Fruit fly (Drosophila melanogaster): Measurements from ENCODE around the gene CG6418.

Gene CG6418

dm6 chr3L:10863925-10864324, 14.9 kb downstream of the CG6418 start:
- TF ChIP-seq CTCF (optimal IDR thresholded peaks at IDR 0.05) = peak in 1 of 2 experiments; percentile 4
- no peak for TF ChIP-seq CG8478 (optimal IDR thresholded peaks at IDR 0.05)

- no peak for TF ChIP-seq CG8478 (optimal IDR thresholded peaks at IDR 0.05)
- peak; percentile 87 to 92 for TF ChIP-seq CTCF (optimal IDR thresholded peaks at IDR 0.05)
Observed at dm6 chr3L:10862544-10863474, 16.0 kb downstream of the CG6418 start.

- no peak for TF ChIP-seq CG8478 (optimal IDR thresholded peaks at IDR 0.05)
- TF ChIP-seq CTCF (optimal IDR thresholded peaks at IDR 0.05) = no peak
Observed at dm6 chr3L:10861657-10862543, 16.9 kb downstream of the CG6418 start.

dm6 chr3L:10860042-10860643, 18.7 kb downstream of the CG6418 start:
- TF ChIP-seq CG8478 (optimal IDR thresholded peaks at IDR 0.05) (no peak), CTCF (optimal IDR thresholded peaks at IDR 0.05) (no peak)

DNA sequence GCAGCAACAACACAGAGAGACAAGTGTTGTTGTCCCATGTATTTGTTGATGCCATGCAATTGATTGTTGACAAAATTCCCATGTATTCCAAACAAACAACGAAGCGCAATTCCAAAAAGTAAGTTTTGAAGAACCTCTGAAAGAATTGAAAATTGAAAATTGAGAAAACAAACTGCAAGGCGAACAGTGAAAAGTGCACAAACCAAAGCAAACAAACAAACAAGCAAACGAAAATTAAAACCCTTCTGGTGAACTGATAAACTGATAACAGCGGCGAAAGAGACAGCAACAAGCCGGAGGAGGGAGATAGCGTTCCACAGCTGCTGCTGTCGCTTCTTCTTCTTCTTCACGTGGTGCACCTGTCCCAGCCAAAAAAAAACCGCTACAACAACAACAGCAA, 20.3 kb downstream of the CG6418 start:
- no peak for TF ChIP-seq CTCF (optimal IDR thresholded peaks at IDR 0.05)
- TF ChIP-seq CG8478 (optimal IDR thresholded peaks at IDR 0.05) = no peak

DNA sequence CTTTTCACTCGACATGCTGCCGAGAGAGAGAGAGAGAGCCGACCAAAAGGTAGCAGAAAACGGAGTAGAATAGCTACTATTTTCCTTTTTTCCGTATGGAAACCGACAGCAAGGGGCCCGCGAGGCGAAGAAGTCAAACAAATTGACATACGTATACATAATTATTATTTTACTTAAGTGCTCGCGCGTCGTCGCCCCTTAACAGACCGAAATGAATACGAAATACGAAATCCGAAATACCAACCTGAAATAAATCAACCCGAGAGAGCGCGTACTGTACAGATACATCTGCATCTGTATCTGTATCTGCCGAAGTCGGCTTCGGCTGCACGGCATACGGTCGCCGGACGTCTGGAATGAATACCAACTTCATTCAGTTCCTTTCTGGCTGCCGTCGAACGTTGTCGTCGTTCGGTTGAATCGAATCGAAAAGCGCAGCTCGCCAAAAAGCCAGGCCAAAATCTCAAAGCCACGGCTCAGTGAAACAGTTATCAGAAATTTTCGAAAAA, 21.3 kb downstream of the CG6418 start:
- no peak for TF ChIP-seq CTCF (optimal IDR thresholded peaks at IDR 0.05)

DNA sequence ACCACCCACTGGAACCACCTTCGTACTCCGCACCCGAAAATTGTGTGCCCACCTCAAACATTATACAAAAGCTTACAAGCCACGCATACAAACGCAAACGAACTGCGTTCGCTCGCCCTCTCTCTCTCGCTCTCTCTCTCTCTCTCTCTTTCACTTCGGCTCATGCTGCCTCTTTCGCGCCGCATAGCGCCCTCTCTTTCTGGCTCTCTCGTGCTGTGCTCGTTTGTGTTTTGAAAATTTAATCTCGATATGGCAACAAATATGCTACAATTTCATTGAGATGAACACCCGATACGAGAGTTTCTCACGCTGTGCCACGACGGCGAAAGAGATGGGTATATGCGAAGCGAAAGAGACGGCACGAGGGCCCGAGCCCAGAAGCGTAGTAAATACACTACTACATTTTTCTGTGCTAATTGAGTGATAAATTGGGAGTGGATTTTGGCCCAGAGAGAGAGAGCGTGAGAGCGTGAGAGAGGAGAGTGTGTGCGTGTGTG, 22.3 kb downstream of the CG6418 start:
- TF ChIP-seq CTCF (optimal IDR thresholded peaks at IDR 0.05) = peak; percentile 41 to 53
- TF ChIP-seq CG8478 (optimal IDR thresholded peaks at IDR 0.05) = no peak

DNA sequence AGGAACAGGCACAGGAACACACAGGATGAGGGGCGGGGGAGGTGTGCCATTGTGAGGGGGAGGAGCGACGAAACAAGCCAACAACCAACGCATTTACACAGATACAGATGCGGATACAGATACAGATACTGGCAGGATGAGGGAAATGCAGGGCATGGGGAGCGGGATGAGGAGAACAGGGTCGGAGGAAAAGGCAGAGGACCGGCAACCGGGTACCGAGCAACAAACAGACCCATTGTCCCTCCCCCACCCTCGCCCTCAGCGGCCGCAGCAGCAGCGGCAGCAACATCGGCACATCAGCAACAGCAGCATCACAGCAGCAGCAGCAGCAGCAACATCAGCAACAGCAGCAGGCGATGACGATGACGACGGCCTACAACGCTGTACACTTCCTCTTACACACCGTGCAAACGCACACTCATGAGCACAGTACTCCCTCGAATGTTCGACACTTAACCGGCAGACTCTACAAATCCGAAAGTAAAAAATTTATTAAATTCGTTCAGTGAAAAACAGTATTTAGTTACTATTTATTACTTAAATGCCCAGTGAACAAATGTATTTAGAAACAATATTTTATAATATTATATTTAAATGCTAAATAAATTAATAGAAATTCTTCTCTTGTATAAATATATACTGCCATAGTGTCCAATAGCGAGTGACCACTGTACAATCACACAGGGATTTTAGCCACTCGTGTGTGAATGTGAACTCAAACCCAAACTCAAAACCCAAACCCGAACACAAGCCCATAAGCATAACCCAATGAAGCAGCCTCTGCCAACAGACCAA, 23.2 kb downstream of the CG6418 start:
- TF ChIP-seq CG8478 (optimal IDR thresholded peaks at IDR 0.05) (no peak), CTCF (optimal IDR thresholded peaks at IDR 0.05) (no peak)

- no peak for TF ChIP-seq CTCF (optimal IDR thresholded peaks at IDR 0.05)
- TF ChIP-seq CG8478 (optimal IDR thresholded peaks at IDR 0.05) = no peak
Observed at dm6 chr3L:10854801-10855418, 23.9 kb downstream of the CG6418 start.

DNA sequence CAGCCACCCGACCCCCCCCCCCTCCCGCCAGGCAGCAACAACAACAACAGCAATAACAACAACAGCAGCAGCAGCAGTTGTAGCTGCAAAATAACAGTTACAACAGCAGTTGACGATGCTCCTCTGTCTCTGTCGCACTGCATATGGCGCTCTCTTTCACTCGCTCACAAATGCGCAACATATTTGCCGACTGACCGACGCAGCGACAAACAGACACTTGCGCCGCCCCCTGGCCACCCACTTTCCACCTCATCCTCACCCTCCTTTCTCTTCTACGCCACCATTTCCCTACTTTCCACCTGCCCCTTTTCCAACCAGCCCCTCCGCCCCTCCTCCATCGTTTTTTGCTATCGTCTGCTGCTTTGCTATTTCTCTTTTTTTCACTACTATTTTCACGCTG, 24.8 kb downstream of the CG6418 start:
- TF ChIP-seq CTCF (optimal IDR thresholded peaks at IDR 0.05) (no peak), CG8478 (optimal IDR thresholded peaks at IDR 0.05) (no peak)

- TF ChIP-seq CTCF (optimal IDR thresholded peaks at IDR 0.05) (no peak), CG8478 (optimal IDR thresholded peaks at IDR 0.05) (no peak)
Observed at dm6 chr3L:10853618-10854017, 25.2 kb downstream of the CG6418 start.

- TF ChIP-seq CTCF (optimal IDR thresholded peaks at IDR 0.05) (no peak), CG8478 (optimal IDR thresholded peaks at IDR 0.05) (no peak)
Observed at dm6 chr3L:10853131-10853471, 25.7 kb downstream of the CG6418 start.

- no peak for TF ChIP-seq CTCF (optimal IDR thresholded peaks at IDR 0.05)
- no peak for TF ChIP-seq CG8478 (optimal IDR thresholded peaks at IDR 0.05)
Observed at dm6 chr3L:10852347-10853130, 26.3 kb downstream of the CG6418 start.

Measured in S2 (cell line).